Fruit fly (Drosophila melanogaster) whole organism, embryonic: Measurements from ENCODE around the gene CG17598.

Experiments
- Awh ChIP-seq: fragments of 200-800 bp; sonication (Bioruptor generic); IDR thresholded peaks from 2 replicates; pipeline ENCODE4, ENCODE4 v1.3.6; 2022; ENCODE audit warnings: missing biosample characterization, missing genetic modification characterization
- CG10209 ChIP-seq: fragments of 200-800 bp; sonication (Bioruptor generic); optimal IDR thresholded peaks from 3 replicates; lab custom pipeline; 2017; ENCODE audit warnings: missing biosample characterization, mild to moderate bottlenecking, missing genetic modification characterization, missing genetic modification reagents
- CG10565 ChIP-seq: fragments of 200-800 bp; sonication (Bioruptor generic); optimal IDR thresholded peaks from 3 replicates; lab custom pipeline; 2016; ENCODE audit warnings: missing biosample characterization, mild to moderate bottlenecking, missing genetic modification characterization
- CG11696 ChIP-seq: fragments of 200-800 bp; sonication (Bioruptor generic); IDR thresholded peaks from 2 replicates; pipeline ENCODE4 v1.3.6; 2022; ENCODE audit warnings: missing biosample characterization, missing genetic modification characterization
- CG12155 ChIP-seq: fragments of 200-800 bp; sonication (Bioruptor generic); optimal IDR thresholded peaks from 3 replicates; lab custom pipeline; 2016; ENCODE audit warnings: missing biosample characterization, missing genetic modification characterization
- CG12299 ChIP-seq: fragments of 200-800 bp; sonication (Bioruptor generic); optimal IDR thresholded peaks from 2 replicates; lab custom pipeline; 2018; ENCODE audit warnings: missing biosample characterization, mild to moderate bottlenecking, missing genetic modification characterization
- CG14860 ChIP-seq: fragments of 200-800 bp; sonication (Bioruptor generic); IDR thresholded peaks from 3 replicates; pipeline ENCODE4 v1.3.6; 2022; ENCODE audit warnings: missing biosample characterization, missing genetic modification characterization; ENCODE audit not compliant: partially characterized antibody
- CG17612 ChIP-seq: fragments of 200-800 bp; sonication (Bioruptor generic); IDR thresholded peaks from 2 replicates; pipeline ENCODE4 v1.3.6; 2022; ENCODE audit warnings: missing biosample characterization, missing genetic modification characterization
- CG17802 ChIP-seq: fragments of 200-800 bp; sonication (Bioruptor generic); optimal IDR thresholded peaks from 2 replicates; lab custom pipeline; 2018; ENCODE audit warnings: missing biosample characterization, mild to moderate bottlenecking, missing genetic modification characterization, moderate library complexity
- CG33213 ChIP-seq: fragments of 200-800 bp; sonication (Bioruptor generic); optimal IDR thresholded peaks from 3 replicates; lab custom pipeline; 2016; ENCODE audit warnings: missing biosample characterization, missing genetic modification characterization
- CG34422 ChIP-seq: fragments of 200-800 bp; sonication (Bioruptor generic); IDR thresholded peaks from 3 replicates; pipeline ENCODE4 v1.3.6; 2022; ENCODE audit warnings: missing biosample characterization, missing genetic modification characterization
- CG3838 ChIP-seq: fragments of 200-800 bp; sonication (Bioruptor generic); optimal IDR thresholded peaks from 3 replicates; lab custom pipeline; 2016; ENCODE audit warnings: missing biosample characterization, missing genetic modification characterization
- CG4328 ChIP-seq: fragments of 200-800 bp; sonication (Bioruptor generic); optimal IDR thresholded peaks from 3 replicates; lab custom pipeline; 2017; ENCODE audit warnings: missing biosample characterization, missing genetic modification reagents, missing genetic modification characterization
- CG4404 ChIP-seq: fragments of 200-800 bp; sonication (Bioruptor generic); IDR thresholded peaks from 2 replicates; pipeline ENCODE4 v1.3.6; 2022; ENCODE audit warnings: missing biosample characterization, missing genetic modification characterization
- CG7372 ChIP-seq: fragments of 200-800 bp; sonication (Bioruptor generic); IDR thresholded peaks from 2 replicates; pipeline ENCODE4 v1.3.6; 2022; ENCODE audit warnings: missing biosample characterization, missing genetic modification characterization
- CTCF ChIP-seq: fragments of 200-800 bp; sonication (Bioruptor generic); optimal IDR thresholded peaks from 2 replicates; lab custom pipeline; 2017; ENCODE audit warnings: missing biosample characterization, mild to moderate bottlenecking, missing genetic modification characterization, moderate library complexity
- Eip74EF ChIP-seq, 2 experiments: fragments of 200-800 bp in 1 of 2; fragments of >200 bp in 1 of 2; sonication (Bioruptor generic) in 1 of 2; optimal IDR thresholded peaks; 2 replicates each; lab custom pipeline; 2017 to 2019; ENCODE audit warnings: missing biosample characterization in 2 of 2, missing genetic modification characterization in 2 of 2, mild to moderate bottlenecking in 1 of 2, moderate library complexity in 1 of 2
- Ets97D ChIP-seq: fragments of 200-800 bp; sonication (Bioruptor generic); optimal IDR thresholded peaks from 3 replicates; lab custom pipeline; 2016; ENCODE audit warnings: missing biosample characterization, missing genetic modification characterization
- Fer1 ChIP-seq: fragments of 200-800 bp; sonication (Bioruptor generic); optimal IDR thresholded peaks from 2 replicates; lab custom pipeline; 2017; ENCODE audit warnings: missing biosample characterization, mild to moderate bottlenecking, missing genetic modification characterization
- Fer3 ChIP-seq: fragments of 200-800 bp; sonication (Bioruptor generic); optimal IDR thresholded peaks from 2 replicates; lab custom pipeline; 2018; ENCODE audit warnings: missing biosample characterization, mild to moderate bottlenecking, missing genetic modification characterization, moderate library complexity
- Hmr ChIP-seq: fragments of 200-800 bp; sonication (Bioruptor generic); optimal IDR thresholded peaks from 3 replicates; lab custom pipeline; 2017; ENCODE audit warnings: mild to moderate bottlenecking, missing biosample characterization, missing genetic modification reagents, missing genetic modification characterization
- Hr39 ChIP-seq: fragments of >200 bp; optimal IDR thresholded peaks from 2 replicates; lab custom pipeline; 2017
- Max ChIP-seq: fragments of 200-800 bp; sonication (Bioruptor generic); optimal IDR thresholded peaks from 2 replicates; lab custom pipeline; 2016; ENCODE audit warnings: missing biosample characterization, mild to moderate bottlenecking, missing genetic modification characterization
- NC2β ChIP-seq: fragments of 200-800 bp; sonication (Bioruptor generic); optimal IDR thresholded peaks from 2 replicates; lab custom pipeline; 2016; ENCODE audit warnings: missing biosample characterization, missing genetic modification characterization
- Nf-YB ChIP-seq: fragments of 200-800 bp; sonication (Bioruptor generic); optimal IDR thresholded peaks from 3 replicates; lab custom pipeline; 2019; ENCODE audit warnings: missing biosample characterization, mild to moderate bottlenecking, missing genetic modification characterization, moderate library complexity
- Rx ChIP-seq: fragments of 200-800 bp; sonication (Bioruptor generic); IDR thresholded peaks from 2 replicates; pipeline ENCODE4 v1.3.6; 2022; ENCODE audit warnings: missing biosample characterization, missing genetic modification characterization
- Sry-β ChIP-seq: fragments of 200-800 bp; sonication (Bioruptor generic); optimal IDR thresholded peaks from 2 replicates; lab custom pipeline; 2018; ENCODE audit warnings: missing biosample characterization, mild to moderate bottlenecking, missing genetic modification characterization, moderate library complexity
- Taf1 ChIP-seq: fragments of 200-800 bp; sonication (Bioruptor generic); IDR thresholded peaks from 2 replicates; pipeline ENCODE4 v1.3.6; 2022; ENCODE audit warnings: missing biosample characterization, missing genetic modification characterization
- Xbp1 ChIP-seq: fragments of 200-800 bp; sonication (Bioruptor generic); optimal IDR thresholded peaks from 3 replicates; lab custom pipeline; 2016; ENCODE audit warnings: missing biosample characterization, mild to moderate bottlenecking, missing genetic modification characterization
- bab2 ChIP-seq: fragments of 200-800 bp; sonication (Bioruptor generic); optimal IDR thresholded peaks from 2 replicates; lab custom pipeline; 2016; ENCODE audit warnings: missing biosample characterization, missing genetic modification characterization
- cato ChIP-seq: fragments of 200-800 bp; sonication (Bioruptor generic); optimal IDR thresholded peaks from 2 replicates; lab custom pipeline; 2016; ENCODE audit warnings: missing biosample characterization, missing genetic modification characterization, borderline replicate concordance
- chinmo ChIP-seq: fragments of 200-800 bp; sonication (Bioruptor generic); IDR thresholded peaks from 4 replicates; pipeline ENCODE4 v1.3.6; 2022; ENCODE audit warnings: missing biosample characterization, missing genetic modification characterization; ENCODE audit not compliant: partially characterized antibody
- dati ChIP-seq: fragments of 200-800 bp; sonication (Bioruptor generic); IDR thresholded peaks from 2 replicates; pipeline ENCODE4 v1.3.6; 2022; ENCODE audit warnings: missing biosample characterization, missing genetic modification characterization
- eve ChIP-seq, 2 experiments: fragments of >200 bp; optimal IDR thresholded peaks; 2 replicates each; lab custom pipeline; 2017; ENCODE audit warnings: missing biosample characterization in 2 of 2, missing genetic modification characterization in 2 of 2
- fd96Cb ChIP-seq: fragments of 200-800 bp; sonication (Bioruptor generic); optimal IDR thresholded peaks from 2 replicates; lab custom pipeline; 2018; ENCODE audit warnings: missing biosample characterization, mild to moderate bottlenecking, missing genetic modification characterization, moderate library complexity
- gro ChIP-seq: fragments of 200-800 bp; sonication (Bioruptor generic); optimal IDR thresholded peaks from 2 replicates; lab custom pipeline; 2016; ENCODE audit warnings: missing biosample characterization, missing genetic modification characterization
- hth ChIP-seq: fragments of >200 bp; optimal IDR thresholded peaks from 2 replicates; lab custom pipeline; 2017; ENCODE audit warnings: inconsistent platforms
- inv ChIP-seq: fragments of 200-800 bp; sonication (Bioruptor generic); IDR thresholded peaks from 2 replicates; pipeline ENCODE4 v1.3.6; 2022; ENCODE audit warnings: missing biosample characterization, missing genetic modification characterization; ENCODE audit not compliant: partially characterized antibody
- jing ChIP-seq: fragments of 200-800 bp; sonication (Bioruptor generic); optimal IDR thresholded peaks from 2 replicates; lab custom pipeline; 2018; ENCODE audit warnings: missing biosample characterization, mild to moderate bottlenecking, missing genetic modification characterization
- knrl ChIP-seq: fragments of 200-800 bp; sonication (Bioruptor generic); IDR thresholded peaks from 3 replicates; pipeline ENCODE4 v1.3.6; 2022; ENCODE audit warnings: missing biosample characterization, missing genetic modification characterization; ENCODE audit not compliant: partially characterized antibody
- luna ChIP-seq: fragments of 200-800 bp; sonication (Bioruptor generic); optimal IDR thresholded peaks from 2 replicates; lab custom pipeline; 2016; ENCODE audit warnings: missing biosample characterization, missing genetic modification characterization
- maf-S ChIP-seq: fragments of 200-800 bp; sonication (Bioruptor generic); optimal IDR thresholded peaks from 2 replicates; lab custom pipeline; 2016; ENCODE audit warnings: missing biosample characterization, missing genetic modification characterization
- mirr ChIP-seq: fragments of 200-800 bp; sonication (Bioruptor generic); optimal IDR thresholded peaks from 3 replicates; lab custom pipeline; 2018; ENCODE audit warnings: missing biosample characterization, mild to moderate bottlenecking, missing genetic modification characterization
- nerfin-2 ChIP-seq: fragments of 200-800 bp; sonication (Bioruptor generic); IDR thresholded peaks from 2 replicates; pipeline ENCODE4 v1.3.6; 2022; ENCODE audit warnings: missing biosample characterization, missing genetic modification characterization; ENCODE audit not compliant: partially characterized antibody
- pzg ChIP-seq: fragments of 200-800 bp; sonication (Bioruptor generic); optimal IDR thresholded peaks from 3 replicates; lab custom pipeline; 2018; ENCODE audit warnings: missing biosample characterization, mild to moderate bottlenecking, missing genetic modification characterization, moderate library complexity
- run ChIP-seq: fragments of 200-800 bp; sonication (Bioruptor generic); optimal IDR thresholded peaks from 3 replicates; lab custom pipeline; 2018; ENCODE audit warnings: missing biosample characterization, mild to moderate bottlenecking, missing genetic modification characterization
- sisA ChIP-seq: fragments of 200-800 bp; sonication (Bioruptor generic); IDR thresholded peaks from 2 replicates; pipeline ENCODE4 v1.3.6; 2022; ENCODE audit warnings: missing biosample characterization, missing genetic modification characterization
- toy ChIP-seq: fragments of 200-800 bp; sonication (Bioruptor generic); IDR thresholded peaks from 2 replicates; pipeline ENCODE4 v1.3.6; 2022; ENCODE audit warnings: missing biosample characterization, missing genetic modification characterization
- usp ChIP-seq: fragments of >200 bp; optimal IDR thresholded peaks from 2 replicates; lab custom pipeline; 2017; ENCODE audit warnings: missing biosample characterization, missing genetic modification characterization
- vfl ChIP-seq: fragments of 200-800 bp; sonication (Bioruptor generic); optimal IDR thresholded peaks from 2 replicates; lab custom pipeline; 2016; ENCODE audit warnings: missing biosample characterization, missing genetic modification characterization

CG17598 gene

dm6 chrX:22487667-22488593 lies 52.3 kb downstream of the CG17598 start (continued):
- TF ChIP-seq Eip74EF (GFP tag; optimal IDR thresholded peaks at IDR 0.05; lab: Kevin White, UChicago) (no peak), dati (no peak), Rx (GFP tag; lab: Robert Waterston, UW) (no peak), maf-S (GFP tag; lab: Kevin White, UChicago) (no peak), CG10565 (GFP tag; lab: Kevin White, UChicago) (no peak), CG12299 (tag; lab: Kevin White, UChicago) (no peak), inv (no peak), fd96Cb (tag; lab: Kevin White, UChicago) (peak; percentile 52), CG33213 (GFP tag; lab: Kevin White, UChicago) (no peak), Nf-YB (GFP tag; lab: Kevin White, UChicago) (no peak), toy (GFP tag; lab: Robert Waterston, UW) (no peak), Fer3 (tag; lab: Kevin White, UChicago) (peak; percentile 30), luna (GFP tag; lab: Kevin White, UChicago) (no peak), pzg (no peak), CG17802 (tag; lab: Kevin White, UChicago) (no peak), vfl (no peak), CG7372 (no peak), CG14860 (GFP tag; lab: Robert Waterston, UW) (no peak), eve (GFP tag; optimal IDR thresholded peaks at IDR 0.05; lab: Kevin White, UChicago) (no peak), nerfin-2 (GFP tag; lab: Robert Waterston, UW) (no peak), NC2β (GFP tag; lab: Kevin White, UChicago) (no peak), mirr (GFP tag; lab: Kevin White, UChicago) (peak; percentile 44), Awh (GFP tag; lab: Robert Waterston, UW) (no peak), chinmo (GFP tag; lab: Robert Waterston, UW) (peak; percentile 72; the same call in 1 of the 4 replicates), CG12155 (no peak), CG10209 (GFP tag; lab: Kevin White, UChicago) (peak; percentile 47), knrl (no peak), CG34422 (GFP tag; lab: Robert Waterston, UW) (0 out of 3 replicates have a peak, but pooled peaks have one; percentile 48), sisA (GFP tag; lab: Robert Waterston, UW) (peak; percentile 18; the same call in 1 of the 2 replicates), CG3838 (GFP tag; lab: Kevin White, UChicago) (no peak), cato (GFP tag; lab: Kevin White, UChicago) (no peak), bab2 (no peak), Max (GFP tag; lab: Kevin White, UChicago) (peak; percentile 22), Fer1 (GFP tag; lab: Kevin White, UChicago) (no peak), CG11696 (GFP tag; lab: Robert Waterston, UW) (peak; percentile 74), Xbp1 (peak; percentile 6), CG4404 (GFP tag; lab: Robert Waterston, UW) (no peak), hth (no peak), CTCF (GFP tag; lab: Kevin White, UChicago) (no peak), gro (GFP tag; lab: Kevin White, UChicago) (peak; percentile 18), run (no peak), Taf1 (GFP tag; lab: Robert Waterston, UW) (0 out of 2 replicates have a peak, but pooled peaks have one; percentile 8), CG4328 (GFP tag; lab: Kevin White, UChicago) (no peak), Ets97D (GFP tag; lab: Kevin White, UChicago) (no peak), CG17612 (GFP tag; lab: Robert Waterston, UW) (no peak), Hmr (GFP tag; lab: Kevin White, UChicago) (peak; percentile 52), Hr39 (lab: Kevin White, UChicago) (no peak), Sry-β (GFP tag; lab: Kevin White, UChicago) (no peak), usp (no peak), jing (GFP tag; lab: Kevin White, UChicago) (no peak)
